Worm (Caenorhabditis elegans): ENCODE measurements around the gene suox-1.
A peak's percentile ranks its signal among the peaks of the same experiment; 100 is the strongest.

suox-1 gene

ce11 chrX:15546943-15547342, 49.6 kb downstream of the suox-1 start:
- TF ChIP-seq snpc-4 (tag; optimal IDR thresholded peaks at IDR 0.05) (no peak), elt-2 (tag; optimal IDR thresholded peaks at IDR 0.05) (peak; percentile 48), pha-4 (tag; optimal IDR thresholded peaks at IDR 0.05) (peak; percentile 10), pqm-1 (tag; optimal IDR thresholded peaks at IDR 0.05) (peak; percentile 95)

ce11 chrX:15547896-15548295, 50.5 kb downstream of the suox-1 start:
- TF ChIP-seq lin-15B (tag; optimal IDR thresholded peaks at IDR 0.05) = no peak
